Worm (Caenorhabditis elegans): ENCODE results near the gene Y49E10.18.

The Y49E10.18 gene

DNA sequence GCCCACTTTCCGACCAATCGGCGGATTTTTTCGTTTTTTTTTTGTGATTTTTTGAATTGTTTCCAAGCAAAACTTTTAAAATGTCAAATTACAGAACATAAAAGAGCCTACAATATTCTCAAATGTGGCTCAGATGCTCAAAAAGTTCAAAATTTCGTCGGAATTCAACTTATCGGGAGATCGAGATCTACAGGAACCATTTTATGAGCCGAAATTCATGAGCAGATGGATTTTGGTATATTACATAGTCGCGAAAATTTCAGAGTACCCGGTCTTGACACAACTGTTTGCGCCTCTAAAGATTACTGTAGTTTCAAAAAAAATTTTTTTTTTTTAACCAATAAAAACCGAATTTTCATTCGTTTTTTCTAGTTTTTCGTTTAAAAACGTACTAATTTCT lies 13.1 kb upstream of the Y49E10.18 start:
- TF ChIP-seq unc-42 (tag; optimal IDR thresholded peaks at IDR 0.05): no peak
- TF ChIP-seq nhr-232 (tag; optimal IDR thresholded peaks at IDR 0.05): no peak
- no peak for TF ChIP-seq ets-4 (tag; optimal IDR thresholded peaks at IDR 0.05)
- no peak for TF ChIP-seq pat-9 (tag; optimal IDR thresholded peaks at IDR 0.05)
- no peak for TF ChIP-seq hlh-15 (tag; optimal IDR thresholded peaks at IDR 0.05)
- no peak for TF ChIP-seq fkh-10 (GFP tag; optimal IDR thresholded peaks at IDR 0.05)
- no peak for TF ChIP-seq ceh-9 (tag; optimal IDR thresholded peaks at IDR 0.05)
- TF ChIP-seq ama-1 (optimal IDR thresholded peaks at IDR 0.05): no peak
- no peak for TF ChIP-seq F13H6.1 (tag; optimal IDR thresholded peaks at IDR 0.05)
- no peak for TF ChIP-seq dmd-4 (tag; optimal IDR thresholded peaks at IDR 0.05; ENCODE audit: borderline replicate concordance)
- no peak for TF ChIP-seq pax-1 (tag; optimal IDR thresholded peaks at IDR 0.05)
- no peak for TF ChIP-seq hlh-30 (tag; optimal IDR thresholded peaks at IDR 0.05; ENCODE audit: insufficient read depth)
- TF ChIP-seq C08G9.2 (tag; optimal IDR thresholded peaks at IDR 0.05): no peak
- TF ChIP-seq tbx-7 (tag; optimal IDR thresholded peaks at IDR 0.05): no peak

DNA sequence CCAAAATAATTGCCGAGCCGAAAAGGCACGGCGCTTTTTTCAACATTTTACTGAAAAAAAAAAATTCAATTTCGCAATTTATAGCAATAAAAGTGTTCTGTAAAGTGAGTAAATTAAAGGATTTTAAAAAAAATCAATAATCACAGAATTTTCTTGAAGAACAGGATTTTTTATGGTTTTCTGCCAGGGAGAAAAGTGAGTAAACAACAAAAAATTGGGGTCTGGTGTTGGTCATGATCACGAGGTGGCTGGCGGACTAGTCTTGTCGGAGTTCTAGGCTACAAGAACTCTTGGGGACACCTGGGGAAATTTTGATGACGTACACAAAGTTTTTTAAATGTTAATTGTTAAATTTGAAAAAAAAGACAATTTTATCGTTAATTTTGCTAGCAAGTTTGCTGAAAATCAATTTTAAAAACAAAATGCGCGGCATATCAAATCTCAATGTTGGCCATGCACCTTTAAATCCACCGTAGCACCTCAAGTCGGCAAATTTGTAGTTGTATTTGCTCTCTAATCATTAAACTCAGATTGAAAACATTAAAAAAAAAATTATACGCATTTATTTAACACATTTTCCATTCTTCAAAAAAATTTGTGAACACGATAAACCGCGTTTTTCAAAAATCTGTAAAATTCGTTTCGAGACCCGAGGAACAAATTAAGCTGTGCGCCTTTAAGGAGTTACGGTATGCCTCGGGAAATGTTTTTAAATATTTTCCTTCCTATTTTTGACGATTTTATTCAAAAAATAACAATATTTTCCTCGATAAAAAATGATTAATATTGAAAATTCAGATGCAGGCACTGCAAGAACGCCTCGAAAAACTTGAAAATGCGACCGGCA lies 11.1 kb upstream of the Y49E10.18 start, which contains the start of the genes scav-3 and Y49E10.21:
TSS of gene scav-3 (minus strand) at position 50 of the 847 bp plus-strand sequence.
TSS of gene Y49E10.21 (plus strand) at position 797 of the 847 bp plus-strand sequence.
- TF ChIP-seq hlh-30 (tag; optimal IDR thresholded peaks at IDR 0.05; ENCODE audit: insufficient read depth) (peak; percentile 75), ets-4 (tag; optimal IDR thresholded peaks at IDR 0.05) (peak; percentile 43), nfya-1 (tag; optimal IDR thresholded peaks at IDR 0.05) (no peak), ceh-31 (tag; optimal IDR thresholded peaks at IDR 0.05) (peak; percentile 37)

DNA sequence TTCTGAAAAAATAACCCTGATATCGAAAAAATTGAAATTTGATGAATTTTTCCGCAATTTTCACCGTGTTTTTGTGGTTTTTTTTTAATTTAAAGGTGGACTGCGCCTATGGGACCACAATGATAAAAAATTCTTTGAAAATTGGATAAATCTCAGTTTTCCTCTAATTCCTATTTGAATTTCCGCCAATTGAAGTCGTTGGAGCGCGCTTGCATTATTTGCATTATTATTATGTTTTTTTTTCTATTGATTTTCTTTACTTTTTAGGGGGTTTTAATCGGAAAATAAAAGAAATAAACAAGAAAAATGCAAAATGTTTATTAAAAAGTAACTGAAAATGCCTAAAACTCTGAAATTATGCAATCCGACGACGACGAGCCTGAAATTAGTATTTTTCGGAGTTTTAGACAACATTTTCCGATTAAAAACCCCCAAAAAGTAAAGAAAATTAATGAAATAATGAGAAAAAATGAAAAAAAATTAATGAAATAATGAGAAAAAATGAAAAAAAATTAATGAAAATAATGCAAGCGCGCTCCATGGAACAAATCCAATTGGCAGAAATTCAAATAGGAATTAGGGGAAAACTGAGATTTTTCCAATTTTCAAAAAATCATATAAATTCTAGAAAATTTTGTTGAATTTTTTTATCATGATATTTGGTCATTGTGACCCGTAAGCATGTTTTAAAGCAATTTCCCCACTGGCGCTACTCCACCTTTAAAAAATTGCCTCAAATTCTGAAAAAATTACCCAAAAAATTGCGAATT lies 9.9 kb upstream of the Y49E10.18 start:
- TF ChIP-seq hlh-15 (tag; optimal IDR thresholded peaks at IDR 0.05): no peak
- TF ChIP-seq lim-6 (tag; optimal IDR thresholded peaks at IDR 0.05): no peak
- no peak for TF ChIP-seq C08G9.2 (tag; optimal IDR thresholded peaks at IDR 0.05)
- no peak for TF ChIP-seq hlh-6 (tag; optimal IDR thresholded peaks at IDR 0.05)
- TF ChIP-seq sdc-2 (tag; optimal IDR thresholded peaks at IDR 0.05): no peak
- no peak for TF ChIP-seq che-1 (tag; optimal IDR thresholded peaks at IDR 0.05)
- no peak for TF ChIP-seq ceh-30 (tag; optimal IDR thresholded peaks at IDR 0.05)
- no peak for TF ChIP-seq pag-3 (tag; optimal IDR thresholded peaks at IDR 0.05; ENCODE audit: borderline replicate concordance)
- TF ChIP-seq pha-2 (tag; optimal IDR thresholded peaks at IDR 0.05): no peak
- TF ChIP-seq ahr-1 (tag; optimal IDR thresholded peaks at IDR 0.05): no peak
- no peak for TF ChIP-seq mec-3 (tag; optimal IDR thresholded peaks at IDR 0.05; ENCODE audit: borderline replicate concordance)
- no peak for TF ChIP-seq ceh-19 (GFP tag; optimal IDR thresholded peaks at IDR 0.05)
- TF ChIP-seq unc-55 (GFP tag; optimal IDR thresholded peaks at IDR 0.05): no peak
- TF ChIP-seq sox-2 (GFP tag; IDR thresholded peaks at IDR 0.05): no peak
- no peak for TF ChIP-seq madf-2 (tag; optimal IDR thresholded peaks at IDR 0.05)
- TF ChIP-seq odd-2 (tag; optimal IDR thresholded peaks at IDR 0.05): no peak
- TF ChIP-seq nhr-11 (tag; optimal IDR thresholded peaks at IDR 0.05): no peak
- no peak for TF ChIP-seq ets-4 (tag; optimal IDR thresholded peaks at IDR 0.05)
- TF ChIP-seq pax-1 (tag; optimal IDR thresholded peaks at IDR 0.05): no peak

DNA sequence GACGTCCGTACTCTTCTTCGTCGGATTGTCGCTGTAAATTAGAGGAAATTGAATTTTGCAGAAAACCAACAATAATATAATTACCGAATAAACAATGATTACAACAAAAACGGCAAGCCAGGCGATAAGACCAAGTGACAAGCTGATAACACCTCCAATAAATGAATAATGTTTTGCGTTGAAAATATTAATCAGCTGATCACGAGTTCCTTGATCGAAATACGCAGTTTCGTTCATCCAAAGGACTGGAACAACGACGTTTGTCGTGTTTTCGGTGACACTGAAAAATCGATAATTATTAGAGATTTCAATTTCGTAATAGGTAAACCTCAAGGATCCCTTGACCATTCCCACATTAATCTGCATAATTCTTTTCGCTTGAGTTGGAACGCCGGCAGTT lies 7.9 kb upstream of the Y49E10.18 start:
- TF ChIP-seq dve-1 (tag; optimal IDR thresholded peaks at IDR 0.05) (no peak), elt-2 (tag; optimal IDR thresholded peaks at IDR 0.05) (peak; percentile 43)
